Worm (Caenorhabditis elegans): ENCODE data around the gene chil-7.

ce11 chrII:9891823-9892222 lies 20.9 kb upstream of the chil-7 start:
- no peak for TF ChIP-seq ama-1 (optimal IDR thresholded peaks at IDR 0.05)
- no peak for TF ChIP-seq skn-1 (tag; optimal IDR thresholded peaks at IDR 0.05)
- TF ChIP-seq nhr-11 (tag; optimal IDR thresholded peaks at IDR 0.05) = no peak
- no peak for TF ChIP-seq ztf-11 (tag; optimal IDR thresholded peaks at IDR 0.05)
- TF ChIP-seq lin-11 (tag; optimal IDR thresholded peaks at IDR 0.05) = no peak
- no peak for TF ChIP-seq mdl-1 (tag; optimal IDR thresholded peaks at IDR 0.05)
- TF ChIP-seq unc-62 (GFP tag; optimal IDR thresholded peaks at IDR 0.05) = no peak
- no peak for TF ChIP-seq blmp-1 (tag; optimal IDR thresholded peaks at IDR 0.05; ENCODE audit: insufficient read depth)
- no peak for TF ChIP-seq unc-39 (tag; optimal IDR thresholded peaks at IDR 0.05)
- TF ChIP-seq nhr-77 (tag; optimal IDR thresholded peaks at IDR 0.05) = no peak
- TF ChIP-seq unc-55 (GFP tag; optimal IDR thresholded peaks at IDR 0.05) = no peak
- no peak for TF ChIP-seq elt-3 (tag; optimal IDR thresholded peaks at IDR 0.05)
- peak; percentile 70 for TF ChIP-seq fos-1 (tag; optimal IDR thresholded peaks at IDR 0.05)
- TF ChIP-seq aly-2 (tag; optimal IDR thresholded peaks at IDR 0.05) = no peak
